Fruit fly (Drosophila melanogaster) whole organism, prepupa: ENCODE measurements around the gene CG34298.

Source experiments
- Blimp-1 ChIP-seq: fragments of 200-800 bp; sonication (Bioruptor generic); optimal IDR thresholded peaks from 3 replicates; lab custom pipeline; 2017; ENCODE audit warnings: missing biosample characterization, missing genetic modification characterization, mild to moderate bottlenecking, moderate library complexity, missing genetic modification reagents
- CG10669 ChIP-seq: fragments of 200-800 bp; sonication (Bioruptor generic); optimal IDR thresholded peaks from 3 replicates; lab custom pipeline; 2018; ENCODE audit warnings: missing biosample characterization, mild to moderate bottlenecking, missing genetic modification characterization, moderate library complexity
- CG11294 ChIP-seq: fragments of 200-800 bp; sonication (Bioruptor generic); IDR thresholded peaks from 2 replicates; pipeline ENCODE4 v1.3.6; 2022; ENCODE audit warnings: missing biosample characterization, missing genetic modification characterization
- CG11762 ChIP-seq: fragments of 200-800 bp; sonication (Bioruptor generic); optimal IDR thresholded peaks from 3 replicates; lab custom pipeline; 2016; ENCODE audit warnings: missing biosample characterization, missing genetic modification characterization; ENCODE audit not compliant: insufficient read depth
- CG11902 ChIP-seq: fragments of 200-800 bp; sonication (Bioruptor generic); optimal IDR thresholded peaks from 3 replicates; lab custom pipeline; 2016; ENCODE audit warnings: missing biosample characterization, missing genetic modification characterization
- CG15336 ChIP-seq: fragments of 200-800 bp; sonication (Bioruptor generic); IDR thresholded peaks from 2 replicates; pipeline ENCODE4 v1.3.6; 2022; ENCODE audit warnings: missing biosample characterization, missing genetic modification characterization
- CG1621 ChIP-seq: fragments of 200-800 bp; sonication (Bioruptor generic); optimal IDR thresholded peaks from 3 replicates; lab custom pipeline; 2018; ENCODE audit warnings: missing biosample characterization, mild to moderate bottlenecking, missing genetic modification characterization
- CG16779 ChIP-seq: fragments of 200-800 bp; sonication (Bioruptor generic); optimal IDR thresholded peaks from 3 replicates; lab custom pipeline; 2017; ENCODE audit warnings: missing biosample characterization, mild to moderate bottlenecking, missing genetic modification characterization
- CG3032 ChIP-seq: fragments of 200-800 bp; optimal IDR thresholded peaks from 2 replicates; lab custom pipeline; 2019; ENCODE audit warnings: missing biosample characterization, mild to moderate bottlenecking, missing genetic modification characterization, moderate library complexity
- CG32006 ChIP-seq: fragments of 200-800 bp; sonication (Bioruptor generic); optimal IDR thresholded peaks from 3 replicates; lab custom pipeline; 2017; ENCODE audit warnings: missing biosample characterization, mild to moderate bottlenecking, missing genetic modification characterization
- CG34406 ChIP-seq: fragments of 200-800 bp; sonication (Bioruptor generic); optimal IDR thresholded peaks from 3 replicates; lab custom pipeline; 2016; ENCODE audit warnings: missing biosample characterization, missing genetic modification characterization
- CG3919 ChIP-seq: fragments of 200-800 bp; sonication (Bioruptor generic); optimal IDR thresholded peaks from 3 replicates; lab custom pipeline; 2016; ENCODE audit warnings: missing biosample characterization, missing genetic modification characterization
- CG6163 ChIP-seq: fragments of 200-800 bp; sonication (Bioruptor generic); IDR thresholded peaks from 3 replicates; pipeline ENCODE4 v1.3.6; 2022; ENCODE audit warnings: missing biosample characterization, missing genetic modification characterization
- CG6276 ChIP-seq: fragments of 200-800 bp; sonication (Bioruptor generic); optimal IDR thresholded peaks from 2 replicates; lab custom pipeline; 2017; ENCODE audit warnings: missing biosample characterization, mild to moderate bottlenecking, missing genetic modification characterization
- CG6792 ChIP-seq: fragments of 200-800 bp; sonication (Bioruptor generic); optimal IDR thresholded peaks from 3 replicates; lab custom pipeline; 2016; ENCODE audit warnings: missing biosample characterization, missing genetic modification characterization
- CG6808 ChIP-seq: fragments of 200-800 bp; sonication (Bioruptor generic); optimal IDR thresholded peaks from 3 replicates; lab custom pipeline; 2017; ENCODE audit warnings: missing biosample characterization, missing genetic modification characterization, mild to moderate bottlenecking, moderate library complexity, missing genetic modification reagents
- CG6854 ChIP-seq: fragments of 200-800 bp; sonication (Bioruptor generic); optimal IDR thresholded peaks from 2 replicates; lab custom pipeline; 2017; ENCODE audit warnings: missing biosample characterization, mild to moderate bottlenecking, missing genetic modification characterization
- CG7368 ChIP-seq: fragments of 200-800 bp; sonication (Bioruptor generic); optimal IDR thresholded peaks from 3 replicates; lab custom pipeline; 2016; ENCODE audit warnings: missing biosample characterization, missing genetic modification characterization
- CG8119 ChIP-seq: fragments of 200-800 bp; sonication (Bioruptor generic); IDR thresholded peaks from 3 replicates; pipeline ENCODE4 v1.3.6; 2022; ENCODE audit warnings: missing biosample characterization, missing genetic modification characterization
- CG8319 ChIP-seq: fragments of 200-800 bp; sonication (Bioruptor generic); optimal IDR thresholded peaks from 3 replicates; lab custom pipeline; 2016; ENCODE audit warnings: missing biosample characterization, missing genetic modification characterization
- CG8632 ChIP-seq: fragments of 200-800 bp; sonication (Bioruptor generic); optimal IDR thresholded peaks from 3 replicates; lab custom pipeline; 2016; ENCODE audit warnings: missing biosample characterization, missing genetic modification characterization
- Eip75B ChIP-seq: fragments of 200-800 bp; sonication (Bioruptor generic); optimal IDR thresholded peaks from 3 replicates; lab custom pipeline; 2016; ENCODE audit warnings: missing biosample characterization, missing genetic modification characterization
- Eip78C ChIP-seq: fragments of 200-800 bp; sonication (Bioruptor generic); peaks from one replicate; lab custom pipeline; 2016; ENCODE audit warnings: missing biosample characterization, missing genetic modification characterization
- Eip93F ChIP-seq: fragments of 200-800 bp; sonication (Bioruptor generic); optimal IDR thresholded peaks from 2 replicates; lab custom pipeline; 2016; ENCODE audit warnings: missing biosample characterization, mild to moderate bottlenecking, missing genetic modification characterization
- Ets21C ChIP-seq: fragments of 200-800 bp; sonication (Bioruptor generic); optimal IDR thresholded peaks from 3 replicates; lab custom pipeline; 2016; ENCODE audit warnings: missing biosample characterization, missing genetic modification characterization
- Ets96B ChIP-seq: fragments of 200-800 bp; optimal IDR thresholded peaks from 2 replicates; lab custom pipeline; 2019; ENCODE audit warnings: missing biosample characterization, mild to moderate bottlenecking, missing genetic modification characterization, moderate library complexity
- Gug ChIP-seq: fragments of 200-800 bp; sonication (Bioruptor generic); IDR thresholded peaks from 2 replicates; pipeline ENCODE4 v1.3.6; 2022; ENCODE audit warnings: missing biosample characterization, missing genetic modification characterization
- Hr38 ChIP-seq: sonication (Bioruptor generic); optimal IDR thresholded peaks from 2 replicates; lab custom pipeline; 2016; ENCODE audit warnings: missing biosample characterization, missing genetic modification characterization
- Hr39 ChIP-seq: fragments of 200-800 bp; sonication (Bioruptor generic); optimal IDR thresholded peaks from 2 replicates; lab custom pipeline; 2016; ENCODE audit warnings: missing biosample characterization, missing genetic modification characterization
- Hr4 ChIP-seq: fragments of 200-800 bp; sonication (Bioruptor generic); optimal IDR thresholded peaks from 3 replicates; lab custom pipeline; 2016; ENCODE audit warnings: missing biosample characterization, missing genetic modification characterization
- Lpt ChIP-seq: fragments of 200-800 bp; sonication (Bioruptor generic); optimal IDR thresholded peaks from 3 replicates; lab custom pipeline; 2016; ENCODE audit warnings: missing biosample characterization, missing genetic modification characterization
- Met ChIP-seq: fragments of 200-800 bp; sonication (Bioruptor generic); optimal IDR thresholded peaks from 3 replicates; lab custom pipeline; 2016; ENCODE audit warnings: missing biosample characterization, missing genetic modification characterization
- OdsH ChIP-seq: fragments of 200-800 bp; sonication (Bioruptor generic); optimal IDR thresholded peaks from 3 replicates; lab custom pipeline; 2016; ENCODE audit warnings: missing biosample characterization, missing genetic modification characterization
- Sox102F ChIP-seq: fragments of 200-800 bp; sonication (Bioruptor generic); optimal IDR thresholded peaks from 2 replicates; lab custom pipeline; 2016; ENCODE audit warnings: missing biosample characterization, mild to moderate bottlenecking, missing genetic modification characterization
- achi ChIP-seq: fragments of 200-800 bp; sonication (Bioruptor generic); optimal IDR thresholded peaks from 3 replicates; lab custom pipeline; 2016; ENCODE audit warnings: missing biosample characterization, missing genetic modification characterization
- acj6 ChIP-seq: fragments of 200-800 bp; sonication (Bioruptor generic); optimal IDR thresholded peaks from 3 replicates; lab custom pipeline; 2016; ENCODE audit warnings: missing biosample characterization, missing genetic modification characterization
- cyc ChIP-seq: fragments of 200-800 bp; sonication (Bioruptor generic); optimal IDR thresholded peaks from 3 replicates; lab custom pipeline; 2016; ENCODE audit warnings: missing biosample characterization, missing genetic modification characterization
- dsx ChIP-seq: fragments of 200-800 bp; optimal IDR thresholded peaks from 3 replicates; lab custom pipeline; 2019; ENCODE audit warnings: missing biosample characterization, mild to moderate bottlenecking, missing genetic modification characterization, moderate library complexity; ENCODE audit not compliant: poor library complexity, severe bottlenecking
- eg ChIP-seq: fragments of 200-800 bp; sonication (Bioruptor generic); IDR thresholded peaks from 3 replicates; pipeline ENCODE4 v1.3.6; 2022; ENCODE audit warnings: missing biosample characterization, missing genetic modification characterization
- esn ChIP-seq: fragments of 200-800 bp; sonication (Bioruptor generic); optimal IDR thresholded peaks from 2 replicates; lab custom pipeline; 2016; ENCODE audit warnings: missing biosample characterization, mild to moderate bottlenecking, missing genetic modification characterization, moderate library complexity
- fd59A ChIP-seq: fragments of 200-800 bp; sonication (Bioruptor generic); optimal IDR thresholded peaks from 2 replicates; lab custom pipeline; 2017; ENCODE audit warnings: missing biosample characterization, mild to moderate bottlenecking, missing genetic modification characterization, missing genetic modification reagents
- fd85E ChIP-seq: fragments of 200-800 bp; sonication (Bioruptor generic); optimal IDR thresholded peaks from 3 replicates; lab custom pipeline; 2016; ENCODE audit warnings: missing biosample characterization, missing genetic modification characterization
- fkh ChIP-seq: fragments of 200-800 bp; sonication (Bioruptor generic); optimal IDR thresholded peaks from 3 replicates; lab custom pipeline; 2017; ENCODE audit warnings: missing biosample characterization, mild to moderate bottlenecking, missing genetic modification characterization, moderate library complexity
- lz ChIP-seq: fragments of 200-800 bp; sonication (Bioruptor generic); optimal IDR thresholded peaks from 3 replicates; lab custom pipeline; 2016; ENCODE audit warnings: missing biosample characterization, missing genetic modification characterization
- net ChIP-seq: fragments of 200-800 bp; sonication (Bioruptor generic); optimal IDR thresholded peaks from 3 replicates; lab custom pipeline; 2016; ENCODE audit warnings: missing biosample characterization, missing genetic modification characterization
- pdm3 ChIP-seq: fragments of 200-800 bp; sonication (Bioruptor generic); optimal IDR thresholded peaks from 3 replicates; lab custom pipeline; 2016; ENCODE audit warnings: missing biosample characterization, missing genetic modification characterization
- salr ChIP-seq, 2 experiments: fragments of 200-800 bp; sonication (Bioruptor generic); optimal IDR thresholded peaks; 3 replicates each; lab custom pipeline; 2016 to 2018; ENCODE audit warnings: missing biosample characterization in 2 of 2, missing genetic modification characterization in 2 of 2, mild to moderate bottlenecking in 1 of 2
- ss ChIP-seq, 2 experiments: fragments of 200-800 bp; sonication (Bioruptor generic); optimal IDR thresholded peaks; 2 replicates in 1 of 2; 3 replicates in 1 of 2; lab custom pipeline; 2017 to 2018; ENCODE audit warnings: mild to moderate bottlenecking in 2 of 2, missing biosample characterization in 2 of 2, missing genetic modification characterization in 2 of 2, moderate library complexity in 1 of 2
- svp ChIP-seq: fragments of 200-800 bp; sonication (Bioruptor generic); peaks from one replicate; lab custom pipeline; 2016; ENCODE audit warnings: missing biosample characterization, missing genetic modification characterization

CG34298 gene

DNA sequence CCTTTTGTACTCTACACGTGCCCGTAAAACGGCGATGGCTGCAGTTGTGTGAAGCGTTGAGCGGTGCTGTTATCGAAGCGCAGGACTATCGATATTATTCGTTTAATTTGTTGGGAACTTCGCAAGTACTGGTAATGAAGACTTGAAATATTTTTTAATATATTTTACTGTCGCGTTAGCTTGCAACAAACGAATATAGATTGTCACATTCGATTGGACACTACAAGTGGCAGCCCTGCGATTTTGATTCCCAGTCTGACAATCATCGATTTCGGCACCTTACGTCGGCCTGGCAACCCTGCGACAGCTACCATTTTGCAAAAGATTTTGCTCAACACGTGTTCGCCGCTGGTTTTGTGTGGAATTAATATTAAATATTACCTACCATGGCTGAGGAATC, 5.1 kb downstream of the CG34298 start, which contains the start of the genes Nlp and Nph (continued):
- TF ChIP-seq CG6792 (GFP tag; lab: Kevin White, UChicago) (no peak), CG32006 (GFP tag; lab: Kevin White, UChicago) (no peak)

DNA sequence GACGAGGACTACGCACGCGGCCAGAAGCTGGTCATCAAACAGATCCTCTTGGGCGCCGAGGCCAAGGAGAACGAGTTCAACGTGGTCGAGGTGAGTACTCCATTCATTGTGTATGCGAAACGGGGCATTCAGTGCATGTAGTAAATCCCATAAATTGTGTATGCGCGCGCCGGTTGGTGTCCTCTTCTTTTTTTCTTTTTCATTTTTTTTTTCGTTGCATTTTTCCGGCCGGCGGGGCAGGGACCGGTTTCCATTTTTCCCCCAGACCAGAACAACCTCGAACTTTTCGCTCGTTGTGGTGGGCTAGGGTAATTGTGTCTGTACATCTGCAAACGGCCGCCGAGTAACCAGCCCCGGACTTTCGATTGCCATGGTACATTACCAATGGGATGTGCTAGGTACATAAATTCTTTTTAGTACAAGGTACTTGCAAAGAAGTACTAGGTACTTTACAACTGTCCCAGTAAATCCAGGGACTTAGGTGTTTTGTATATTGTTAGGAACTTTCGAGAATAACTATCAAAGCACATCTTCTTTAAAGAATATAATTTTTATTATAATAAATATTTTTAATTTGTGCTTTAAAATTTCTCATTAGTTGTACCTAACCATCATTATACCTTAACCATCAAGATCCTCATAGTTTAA, 5.9 kb downstream of the CG34298 start:
- TF ChIP-seq salr (GFP tag; optimal IDR thresholded peaks at IDR 0.05; lab: Kevin White, UChicago), result peak in 1 of 2 experiments; percentile 1
- TF ChIP-seq svp (GFP tag; lab: Kevin White, UChicago), result no peak
- TF ChIP-seq Hr4 (GFP tag; lab: Kevin White, UChicago), result no peak
- no peak for TF ChIP-seq esn (GFP tag; lab: Kevin White, UChicago)
- TF ChIP-seq Ets21C (GFP tag; lab: Kevin White, UChicago), result no peak
- peak; percentile 12 for TF ChIP-seq achi (GFP tag; lab: Kevin White, UChicago)
- TF ChIP-seq CG6792 (GFP tag; lab: Kevin White, UChicago), result no peak
- TF ChIP-seq Blimp-1 (GFP tag; lab: Kevin White, UChicago), result no peak
- TF ChIP-seq CG34406 (GFP tag; lab: Kevin White, UChicago), result no peak
- TF ChIP-seq CG10669 (GFP tag; lab: Kevin White, UChicago), result no peak
- no peak for TF ChIP-seq CG8319 (GFP tag; lab: Kevin White, UChicago)
- no peak for TF ChIP-seq Hr39 (GFP tag; lab: Kevin White, UChicago)
- no peak for TF ChIP-seq Eip93F (GFP tag; lab: Kevin White, UChicago)
- peak; percentile 77 for TF ChIP-seq CG6808 (GFP tag; lab: Kevin White, UChicago)
- no peak for TF ChIP-seq Hr38 (GFP tag; lab: Kevin White, UChicago)
- no peak for TF ChIP-seq fd59A (GFP tag; lab: Kevin White, UChicago)
- no peak for TF ChIP-seq CG6854 (GFP tag; lab: Kevin White, UChicago)
- TF ChIP-seq CG8119 (GFP tag; lab: Robert Waterston, UW), result peak; percentile 67
- TF ChIP-seq CG11902 (GFP tag; lab: Kevin White, UChicago), result no peak
- no peak for TF ChIP-seq Met (GFP tag; lab: Kevin White, UChicago)
- no peak for TF ChIP-seq CG11762 (GFP tag; lab: Kevin White, UChicago)
- no peak for TF ChIP-seq acj6 (GFP tag; lab: Kevin White, UChicago)
- no peak for TF ChIP-seq pdm3 (GFP tag; lab: Kevin White, UChicago)
- TF ChIP-seq Eip75B (GFP tag; lab: Kevin White, UChicago), result peak; percentile 41
- TF ChIP-seq Eip78C (GFP tag; lab: Kevin White, UChicago), result peak; percentile 62
- no peak for TF ChIP-seq CG7368 (GFP tag; lab: Kevin White, UChicago)
- peak; percentile 87 for TF ChIP-seq eg (GFP tag; lab: Robert Waterston, UW)
- TF ChIP-seq Sox102F (GFP tag; lab: Kevin White, UChicago), result no peak
- TF ChIP-seq dsx (GFP tag; lab: Kevin White, UChicago), result peak; percentile 16
- no peak for TF ChIP-seq lz
- peak; percentile 41; the same call in 1 of the 2 replicates for TF ChIP-seq CG15336
- TF ChIP-seq Ets96B (tag; lab: Kevin White, UChicago), result peak; percentile 49
- TF ChIP-seq CG6163, result peak; percentile 84
- no peak for TF ChIP-seq CG6276 (GFP tag; lab: Kevin White, UChicago)
- TF ChIP-seq CG32006 (GFP tag; lab: Kevin White, UChicago), result peak; percentile 47
- no peak for TF ChIP-seq CG8632 (GFP tag; lab: Kevin White, UChicago)
- no peak for TF ChIP-seq net (GFP tag; lab: Kevin White, UChicago)
- TF ChIP-seq CG1621 (tag; lab: Kevin White, UChicago), result peak; percentile 66
- peak; percentile 81 to 85 for TF ChIP-seq ss (GFP tag; optimal IDR thresholded peaks at IDR 0.05; lab: Kevin White, UChicago)
- TF ChIP-seq fd85E (GFP tag; lab: Kevin White, UChicago), result no peak
- no peak for TF ChIP-seq cyc (GFP tag; lab: Kevin White, UChicago)
- peak; percentile 63 for TF ChIP-seq Lpt
- peak; percentile 12; the same call in 1 of the 2 replicates for TF ChIP-seq CG11294
- TF ChIP-seq fkh (GFP tag; lab: Kevin White, UChicago), result no peak
- no peak for TF ChIP-seq OdsH (GFP tag; lab: Kevin White, UChicago)
- peak; percentile 10 for TF ChIP-seq CG3919 (GFP tag; lab: Kevin White, UChicago)
- TF ChIP-seq CG16779 (tag; lab: Kevin White, UChicago), result peak; percentile 78
- TF ChIP-seq CG3032 (tag; lab: Kevin White, UChicago), result peak; percentile 24
- no peak for TF ChIP-seq Gug
